Fruit fly (Drosophila melanogaster): Measurements from ENCODE around the gene Alg12.

Alg12 gene

DNA sequence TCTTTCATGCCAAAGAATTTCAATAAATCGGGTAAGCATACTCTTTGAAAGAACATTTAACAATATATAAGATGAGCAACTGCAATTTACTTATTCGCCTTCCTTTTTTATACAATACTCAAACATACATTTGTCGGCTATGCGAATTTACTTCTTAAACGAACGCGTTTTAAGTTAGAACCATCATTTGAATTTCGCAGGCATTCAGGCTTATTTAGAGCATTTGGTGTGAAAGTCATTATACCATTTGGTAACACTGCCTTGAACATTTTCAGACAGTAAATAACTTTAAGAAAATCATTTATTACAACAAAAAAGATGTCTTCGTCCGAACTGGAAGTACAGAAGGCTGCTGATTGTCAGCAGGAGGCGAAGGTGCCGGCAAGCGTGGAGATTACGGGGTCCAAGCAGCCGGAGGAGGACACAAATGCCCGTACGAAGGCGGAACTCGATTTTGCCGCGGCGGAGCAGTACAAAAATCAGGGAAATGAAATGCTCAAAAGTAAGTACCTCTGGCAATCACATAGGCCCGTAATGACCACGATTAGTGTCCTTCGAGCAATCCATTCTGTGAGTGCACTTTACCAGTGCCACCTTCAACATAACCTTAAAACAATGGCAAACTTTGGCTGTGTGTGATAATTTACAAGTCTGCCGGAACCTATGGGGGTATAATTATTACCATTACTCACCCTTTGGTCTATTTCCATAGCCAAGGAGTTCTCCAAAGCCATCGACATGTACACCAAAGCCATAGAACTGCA is 8.2 kb upstream of the Alg12 start:
- no peak for TF ChIP-seq Ets98B (GFP tag; IDR thresholded peaks at IDR 0.05)
- TF ChIP-seq Pif1A (GFP tag; optimal IDR thresholded peaks at IDR 0.05) = no peak
- no peak for TF ChIP-seq CG17806 (tag; optimal IDR thresholded peaks at IDR 0.05)
- no peak for TF ChIP-seq CG13204 (GFP tag; optimal IDR thresholded peaks at IDR 0.05)
- TF ChIP-seq CG8159 (tag; optimal IDR thresholded peaks at IDR 0.05) = no peak
- no peak for TF ChIP-seq gl (tag; optimal IDR thresholded peaks at IDR 0.05)
- TF ChIP-seq D1 (tag; optimal IDR thresholded peaks at IDR 0.05) = no peak
- TF ChIP-seq rn (GFP tag; IDR thresholded peaks at IDR 0.05) = no peak
- TF ChIP-seq Snoo (tag; optimal IDR thresholded peaks at IDR 0.05) = no peak
- no peak for TF ChIP-seq CG32121 (GFP tag; IDR thresholded peaks at IDR 0.05)
- no peak for TF ChIP-seq fd96Ca (GFP tag; IDR thresholded peaks at IDR 0.05)
- no peak for TF ChIP-seq CG15710 (tag; optimal IDR thresholded peaks at IDR 0.05)
- no peak for TF ChIP-seq CG10348 (GFP tag; IDR thresholded peaks at IDR 0.05)
- TF ChIP-seq EcR (GFP tag; optimal IDR thresholded peaks at IDR 0.05) = no peak
- no peak for TF ChIP-seq CG34367 (tag; optimal IDR thresholded peaks at IDR 0.05)
- TF ChIP-seq CG8301 (tag; optimal IDR thresholded peaks at IDR 0.05) = no peak
- TF ChIP-seq CG4496 (GFP tag; IDR thresholded peaks at IDR 0.05) = no peak
- TF ChIP-seq CG9948 (tag; optimal IDR thresholded peaks at IDR 0.05) = no peak
- no peak for TF ChIP-seq CG12605 (GFP tag; IDR thresholded peaks at IDR 0.05)
- TF ChIP-seq CG14655 (GFP tag; optimal IDR thresholded peaks at IDR 0.05) = no peak

dm6 chr3R:9754487-9754886 is 1.8 kb upstream of the Alg12 start, which contains the start of gene Tti1:
Gene Tti1, minus strand, starts transcription at chr3R:9754686.
- TF ChIP-seq rn (GFP tag; IDR thresholded peaks at IDR 0.05) = no peak
- no peak for TF ChIP-seq CG10348 (GFP tag; IDR thresholded peaks at IDR 0.05)
- TF ChIP-seq CG13204 (GFP tag; optimal IDR thresholded peaks at IDR 0.05) = no peak
- no peak for TF ChIP-seq CG34367 (tag; optimal IDR thresholded peaks at IDR 0.05)
- TF ChIP-seq CG4496 (GFP tag; IDR thresholded peaks at IDR 0.05) = no peak
- no peak for TF ChIP-seq CG14655 (GFP tag; optimal IDR thresholded peaks at IDR 0.05)
- no peak for TF ChIP-seq CG8159 (tag; optimal IDR thresholded peaks at IDR 0.05)

DNA sequence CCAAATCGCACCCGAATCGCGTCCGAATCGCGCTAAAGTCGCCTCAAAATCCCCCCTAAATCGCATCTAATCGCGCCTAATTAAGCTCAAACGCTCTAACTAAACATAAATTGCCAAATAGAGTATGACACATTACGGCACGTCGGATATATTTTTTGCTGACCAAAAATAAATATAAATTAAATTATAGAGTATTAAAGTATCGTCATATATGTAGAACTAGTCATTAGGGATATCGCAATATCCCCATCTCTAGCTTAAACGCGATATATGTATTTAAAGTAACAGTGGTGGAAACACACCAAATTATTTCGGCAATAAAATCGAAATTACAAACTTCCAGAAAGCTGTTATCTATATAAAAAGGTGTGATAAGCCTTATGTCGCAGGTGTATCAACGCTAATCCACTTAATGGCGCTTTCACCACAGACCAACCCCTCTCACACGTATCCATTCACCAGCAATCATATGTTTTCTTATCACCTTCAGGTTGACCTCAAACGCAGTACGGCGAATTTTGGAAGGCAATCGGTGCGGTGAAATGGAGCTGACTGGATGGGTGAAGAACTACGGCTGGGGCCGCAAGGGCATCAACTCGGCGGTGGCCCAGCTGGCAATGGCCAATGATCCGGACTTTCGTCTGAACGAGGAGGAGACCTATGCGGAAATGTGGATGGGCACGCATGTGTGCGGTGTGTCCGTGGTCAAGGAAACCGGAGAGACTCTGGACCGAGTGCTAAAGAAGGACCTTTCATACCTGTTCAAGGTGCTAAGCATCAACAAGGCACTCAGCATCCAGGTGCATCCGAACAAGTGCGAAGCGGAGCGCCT is 3.3 kb downstream of the Alg12 start, which contains the start of gene Mpi:
TSS of gene Mpi (plus strand) at position 263 of the 832 bp plus-strand sequence.
- TF ChIP-seq CG14655 (GFP tag; optimal IDR thresholded peaks at IDR 0.05) (no peak), CG4496 (GFP tag; IDR thresholded peaks at IDR 0.05) (peak; percentile 35; the same call in 1 of the 3 replicates), CG17806 (tag; optimal IDR thresholded peaks at IDR 0.05) (peak; percentile 18), CG9948 (tag; optimal IDR thresholded peaks at IDR 0.05) (no peak), EcR (GFP tag; optimal IDR thresholded peaks at IDR 0.05) (peak; percentile 64), fd96Ca (GFP tag; IDR thresholded peaks at IDR 0.05) (no peak), CG34367 (tag; optimal IDR thresholded peaks at IDR 0.05) (no peak), Snoo (tag; optimal IDR thresholded peaks at IDR 0.05) (peak; percentile 33)

dm6 chr3R:9762955-9763931 is 7.0 kb downstream of the Alg12 start, which contains the start of the genes Snap24 and CG8478:
Gene Snap24, minus strand, starts transcription at chr3R:9763150.
Gene CG8478, plus strand, starts transcription at chr3R:9763650.
- TF ChIP-seq CG8301 (tag; optimal IDR thresholded peaks at IDR 0.05) (no peak), CG32121 (GFP tag; IDR thresholded peaks at IDR 0.05) (no peak), EcR (GFP tag; optimal IDR thresholded peaks at IDR 0.05) (no peak), Snoo (tag; optimal IDR thresholded peaks at IDR 0.05) (peak; percentile 12), CG9948 (tag; optimal IDR thresholded peaks at IDR 0.05) (peak; percentile 28), CG15710 (tag; optimal IDR thresholded peaks at IDR 0.05) (no peak), D1 (tag; optimal IDR thresholded peaks at IDR 0.05) (no peak)

DNA sequence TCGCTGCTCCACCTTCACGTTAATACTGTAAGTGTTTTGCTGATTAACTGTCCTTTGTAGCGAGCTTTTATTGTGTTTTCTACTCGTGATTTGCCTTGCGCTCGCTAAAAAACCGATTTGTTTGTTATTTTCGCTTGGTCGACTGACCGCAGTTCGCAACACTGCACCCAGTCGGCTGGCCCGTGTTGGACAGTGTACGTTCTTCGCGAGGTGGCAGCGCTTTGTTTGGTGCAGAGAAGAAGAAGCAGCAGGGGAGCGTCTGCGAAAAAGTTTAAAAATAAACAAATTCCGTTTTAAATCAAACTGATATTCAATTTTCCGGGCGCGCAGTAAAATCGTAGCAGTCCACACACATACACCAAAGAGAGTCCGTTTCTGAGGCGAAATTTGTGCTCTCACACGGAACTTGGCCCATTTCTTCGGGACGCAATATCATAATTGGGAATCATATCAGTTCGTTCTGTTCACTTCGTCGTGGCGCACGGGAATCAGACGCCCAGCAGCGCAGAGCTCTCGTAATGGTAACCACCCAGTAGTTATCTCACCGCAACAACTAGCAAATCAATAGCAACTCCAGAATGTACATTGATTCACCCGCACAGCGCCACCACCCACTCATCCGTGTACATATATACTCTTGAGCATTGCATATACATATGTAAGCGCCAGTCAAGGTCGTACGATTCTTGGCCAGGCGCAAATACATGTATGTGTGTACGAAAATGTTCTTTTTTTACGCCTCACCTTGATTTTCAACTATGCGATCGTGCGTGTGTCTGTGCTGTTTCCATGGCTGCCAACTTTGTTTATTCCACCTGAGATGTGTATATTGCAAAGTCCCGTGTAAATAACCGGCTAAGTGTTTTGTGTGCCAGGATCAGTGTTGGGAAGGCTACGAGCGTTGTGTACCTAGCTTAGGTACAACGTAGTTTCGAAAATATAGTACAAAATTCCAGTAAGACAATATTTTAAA is 11.6 kb downstream of the Alg12 start, which contains the start of gene Naa80:
TSS of gene Naa80 (plus strand) at position 215 of the 973 bp plus-strand sequence.
- peak; percentile 48; the same call in 1 of the 2 replicates for TF ChIP-seq rn (GFP tag; IDR thresholded peaks at IDR 0.05)
- TF ChIP-seq CG17806 (tag; optimal IDR thresholded peaks at IDR 0.05) = peak; percentile 8
- no peak for TF ChIP-seq CG32121 (GFP tag; IDR thresholded peaks at IDR 0.05)
- TF ChIP-seq gl (tag; optimal IDR thresholded peaks at IDR 0.05) = peak; percentile 62
- TF ChIP-seq CG8159 (tag; optimal IDR thresholded peaks at IDR 0.05) = peak; percentile 15
- no peak for TF ChIP-seq CG9948 (tag; optimal IDR thresholded peaks at IDR 0.05)
- TF ChIP-seq Snoo (tag; optimal IDR thresholded peaks at IDR 0.05) = peak; percentile 44
- peak; percentile 37; the same call in 1 of the 3 replicates for TF ChIP-seq CG4496 (GFP tag; IDR thresholded peaks at IDR 0.05)
- TF ChIP-seq CG34367 (tag; optimal IDR thresholded peaks at IDR 0.05) = peak; percentile 57
- TF ChIP-seq CG12605 (GFP tag; IDR thresholded peaks at IDR 0.05) = no peak
- TF ChIP-seq EcR (GFP tag; optimal IDR thresholded peaks at IDR 0.05) = peak; percentile 79
- TF ChIP-seq CG10348 (GFP tag; IDR thresholded peaks at IDR 0.05) = no peak
- TF ChIP-seq CG8301 (tag; optimal IDR thresholded peaks at IDR 0.05) = peak; percentile 32
- TF ChIP-seq CG15710 (tag; optimal IDR thresholded peaks at IDR 0.05) = peak; percentile 41
- 0 out of 3 replicates have a peak, but pooled peaks have one; percentile 39 for TF ChIP-seq fd96Ca (GFP tag; IDR thresholded peaks at IDR 0.05)
- TF ChIP-seq Ets98B (GFP tag; IDR thresholded peaks at IDR 0.05) = peak; percentile 52
- TF ChIP-seq Pif1A (GFP tag; optimal IDR thresholded peaks at IDR 0.05) = peak; percentile 80

Measured in whole organism, pupa.